Fruit fly (Drosophila melanogaster) whole organism, prepupa: Measurements from ENCODE around the gene CG18223.

Experiments used
- Blimp-1 ChIP-seq: fragments of 200-800 bp; sonication (Bioruptor generic); optimal IDR thresholded peaks from 3 replicates; lab custom pipeline; 2017; ENCODE audit warnings: missing biosample characterization, missing genetic modification characterization, mild to moderate bottlenecking, moderate library complexity, missing genetic modification reagents
- CG11762 ChIP-seq: fragments of 200-800 bp; sonication (Bioruptor generic); optimal IDR thresholded peaks from 3 replicates; lab custom pipeline; 2016; ENCODE audit warnings: missing biosample characterization, missing genetic modification characterization; ENCODE audit not compliant: insufficient read depth
- Ets96B ChIP-seq: fragments of 200-800 bp; optimal IDR thresholded peaks from 2 replicates; lab custom pipeline; 2019; ENCODE audit warnings: missing biosample characterization, mild to moderate bottlenecking, missing genetic modification characterization, moderate library complexity
- Lpt ChIP-seq: fragments of 200-800 bp; sonication (Bioruptor generic); optimal IDR thresholded peaks from 3 replicates; lab custom pipeline; 2016; ENCODE audit warnings: missing biosample characterization, missing genetic modification characterization
- dsx ChIP-seq: fragments of 200-800 bp; optimal IDR thresholded peaks from 3 replicates; lab custom pipeline; 2019; ENCODE audit warnings: missing biosample characterization, mild to moderate bottlenecking, missing genetic modification characterization, moderate library complexity; ENCODE audit not compliant: poor library complexity, severe bottlenecking
- fd59A ChIP-seq: fragments of 200-800 bp; sonication (Bioruptor generic); optimal IDR thresholded peaks from 2 replicates; lab custom pipeline; 2017; ENCODE audit warnings: missing biosample characterization, mild to moderate bottlenecking, missing genetic modification characterization, missing genetic modification reagents
- fkh ChIP-seq: fragments of 200-800 bp; sonication (Bioruptor generic); optimal IDR thresholded peaks from 3 replicates; lab custom pipeline; 2017; ENCODE audit warnings: missing biosample characterization, mild to moderate bottlenecking, missing genetic modification characterization, moderate library complexity
- net ChIP-seq: fragments of 200-800 bp; sonication (Bioruptor generic); optimal IDR thresholded peaks from 3 replicates; lab custom pipeline; 2016; ENCODE audit warnings: missing biosample characterization, missing genetic modification characterization
- vri ChIP-seq: fragments of 200-800 bp; sonication (Bioruptor generic); optimal IDR thresholded peaks from 3 replicates; lab custom pipeline; 2016; ENCODE audit warnings: missing biosample characterization, mild to moderate bottlenecking, missing genetic modification characterization

dm6 chr3L:18924790-18925189 is 4.7 kb upstream of the CG18223 start, which contains the start of gene CG43049:
- TF ChIP-seq CG11762 (no peak), vri (GFP tag; lab: Kevin White, UChicago) (no peak), fkh (GFP tag; lab: Kevin White, UChicago) (no peak), Ets96B (tag; lab: Kevin White, UChicago) (no peak), Blimp-1 (GFP tag; lab: Kevin White, UChicago) (no peak), dsx (GFP tag; lab: Kevin White, UChicago) (no peak), fd59A (GFP tag; lab: Kevin White, UChicago) (no peak), Lpt (no peak), net (GFP tag; lab: Kevin White, UChicago) (no peak)
